Fruit fly (Drosophila melanogaster) whole organism, wandering third instar larva: ENCODE results near the gene emc.
A peak's percentile ranks its signal among the peaks of the same experiment; 100 is the strongest.

Experiments used
- Abd-B ChIP-seq: fragments of >200 bp; optimal IDR thresholded peaks from 2 replicates; lab custom pipeline; 2017; ENCODE audit warnings: missing biosample characterization, missing genetic modification characterization
- CG32264 ChIP-seq: fragments of 200-800 bp; sonication (Bioruptor generic); optimal IDR thresholded peaks from 2 replicates; lab custom pipeline; 2016; ENCODE audit warnings: missing biosample characterization, missing genetic modification characterization
- CG9705 ChIP-seq: fragments of 200-800 bp; sonication (Bioruptor generic); optimal IDR thresholded peaks from 2 replicates; lab custom pipeline; 2018; ENCODE audit warnings: missing biosample characterization, mild to moderate bottlenecking, missing genetic modification characterization
- CrebA ChIP-seq: fragments of 200-800 bp; sonication (Bioruptor generic); optimal IDR thresholded peaks from 2 replicates; lab custom pipeline; 2016; ENCODE audit warnings: missing biosample characterization, mild to moderate bottlenecking, missing genetic modification characterization, borderline replicate concordance
- Dfd ChIP-seq: fragments of >200 bp; optimal IDR thresholded peaks from 2 replicates; lab custom pipeline; 2017; ENCODE audit warnings: missing biosample characterization, missing genetic modification characterization
- Dif ChIP-seq: fragments of 200-275, 200-300 bp; sonication (Bioruptor generic); optimal IDR thresholded peaks from 2 replicates; lab custom pipeline; 2018; ENCODE audit warnings: missing biosample characterization, missing genetic modification characterization; ENCODE audit not compliant: partially characterized antibody
- GATAd ChIP-seq: sonication (Bioruptor generic); optimal IDR thresholded peaks from 2 replicates; lab custom pipeline; 2016; ENCODE audit warnings: missing biosample characterization, missing genetic modification characterization
- HLH106 ChIP-seq: fragments of 200-800 bp; optimal IDR thresholded peaks from 3 replicates; lab custom pipeline; 2019; ENCODE audit warnings: missing biosample characterization, mild to moderate bottlenecking, missing genetic modification characterization, moderate library complexity
- Hnf4 ChIP-seq: fragments of 200-800 bp; sonication (Bioruptor generic); optimal IDR thresholded peaks from 2 replicates; lab custom pipeline; 2016; ENCODE audit warnings: missing biosample characterization, mild to moderate bottlenecking, missing genetic modification characterization
- Hr78 ChIP-seq: fragments of >200 bp; optimal IDR thresholded peaks from 2 replicates; lab custom pipeline; 2017; ENCODE audit warnings: missing biosample characterization, missing genetic modification characterization
- Hr83 ChIP-seq: fragments of 200-300 bp; sonication (Bioruptor generic); optimal IDR thresholded peaks from 2 replicates; lab custom pipeline; 2016; ENCODE audit warnings: missing biosample characterization, mild to moderate bottlenecking, missing genetic modification characterization, moderate library complexity; ENCODE audit not compliant: poor library complexity, severe bottlenecking
- Jra ChIP-seq: sonication (Bioruptor generic); optimal IDR thresholded peaks from 2 replicates; lab custom pipeline; 2016; ENCODE audit warnings: missing biosample characterization, missing genetic modification characterization
- Mio ChIP-seq: sonication (Bioruptor generic); optimal IDR thresholded peaks from 2 replicates; lab custom pipeline; 2016; ENCODE audit warnings: missing biosample characterization, missing genetic modification characterization
- Myc ChIP-seq: fragments of >200 bp; optimal IDR thresholded peaks from 2 replicates; lab custom pipeline; 2017
- N ChIP-seq: fragments of >200 bp; optimal IDR thresholded peaks from 2 replicates; lab custom pipeline; 2018; ENCODE audit warnings: missing biosample characterization, missing external identifiers, missing genetic modification characterization
- OdsH ChIP-seq: fragments of 200-800 bp; sonication (Bioruptor generic); optimal IDR thresholded peaks from 2 replicates; lab custom pipeline; 2016; ENCODE audit warnings: missing biosample characterization, mild to moderate bottlenecking, missing genetic modification characterization
- Rel ChIP-seq, 2 experiments: fragments of 200-800 bp; sonication (Bioruptor generic) in 1 of 2; optimal IDR thresholded peaks; 2 replicates in 1 of 2; 3 replicates in 1 of 2; lab custom pipeline; 2016 to 2019; ENCODE audit warnings: mild to moderate bottlenecking in 2 of 2, missing biosample characterization in 2 of 2, missing genetic modification characterization in 2 of 2, moderate library complexity in 1 of 2
- Sp1 ChIP-seq: fragments of 200-800 bp; sonication (Bioruptor generic); optimal IDR thresholded peaks from 3 replicates; lab custom pipeline; 2019; ENCODE audit warnings: missing biosample characterization, mild to moderate bottlenecking, missing genetic modification characterization, moderate library complexity
- Vsx2 ChIP-seq: fragments of 200-300, 225-300 bp; sonication (Bioruptor generic); optimal IDR thresholded peaks from 2 replicates; lab custom pipeline; 2018; ENCODE audit warnings: missing biosample characterization, missing genetic modification characterization; ENCODE audit not compliant: partially characterized antibody
- br ChIP-seq: fragments of 200-800 bp; sonication (Bioruptor generic); optimal IDR thresholded peaks from 2 replicates; lab custom pipeline; 2016; ENCODE audit warnings: missing biosample characterization, missing genetic modification characterization
- brk ChIP-seq: fragments of 200-800 bp; sonication (Bioruptor generic); optimal IDR thresholded peaks from 2 replicates; lab custom pipeline; 2016; ENCODE audit warnings: missing biosample characterization, mild to moderate bottlenecking, missing genetic modification characterization
- dl ChIP-seq, 2 experiments: fragments of 175-275, 200-275 bp in 1 of 2; fragments of 200-275 bp in 1 of 2; sonication (Bioruptor generic); optimal IDR thresholded peaks; lab custom pipeline; 2018; ENCODE audit warnings: mild to moderate bottlenecking in 2 of 2, missing biosample characterization in 2 of 2, missing genetic modification characterization in 2 of 2, moderate library complexity in 2 of 2; ENCODE audit not compliant: partially characterized antibody in 2 of 2, insufficient read depth in 1 of 2
- dmrt93B ChIP-seq: fragments of 200-800 bp; sonication (Bioruptor generic); optimal IDR thresholded peaks from 2 replicates; lab custom pipeline; 2018; ENCODE audit warnings: missing biosample characterization, mild to moderate bottlenecking, missing genetic modification characterization
- dsf ChIP-seq: sonication (Bioruptor generic); optimal IDR thresholded peaks from 2 replicates; lab custom pipeline; 2016; ENCODE audit warnings: missing biosample characterization, missing genetic modification characterization, borderline replicate concordance
- ey ChIP-seq: fragments of 200-800 bp; sonication (Bioruptor generic); optimal IDR thresholded peaks from 2 replicates; lab custom pipeline; 2016; ENCODE audit warnings: missing biosample characterization, missing genetic modification characterization
- foxo ChIP-seq, 2 experiments: fragments of 200-800 bp; sonication (Bioruptor generic); optimal IDR thresholded peaks; 2 replicates in 1 of 2; 3 replicates in 1 of 2; lab custom pipeline; 2016 to 2017; ENCODE audit warnings: missing biosample characterization in 2 of 2, missing genetic modification characterization in 2 of 2
- fru ChIP-seq: fragments of 200-800 bp; sonication (Bioruptor generic); optimal IDR thresholded peaks from 3 replicates; lab custom pipeline; 2016; ENCODE audit warnings: missing biosample characterization, mild to moderate bottlenecking, missing genetic modification characterization
- h ChIP-seq: fragments of 200-800 bp; sonication (Bioruptor generic); optimal IDR thresholded peaks from 3 replicates; lab custom pipeline; 2016; ENCODE audit warnings: missing biosample characterization, mild to moderate bottlenecking, missing genetic modification characterization
- jim ChIP-seq: fragments of 175-275, 200-325 bp; sonication (Bioruptor generic); optimal IDR thresholded peaks from 2 replicates; lab custom pipeline; 2016; ENCODE audit warnings: missing biosample characterization, mild to moderate bottlenecking, missing genetic modification characterization
- lola ChIP-seq: fragments of >200 bp; optimal IDR thresholded peaks from 2 replicates; lab custom pipeline; 2017; ENCODE audit warnings: missing biosample characterization, missing genetic modification characterization
- pan ChIP-seq: fragments of >200 bp; optimal IDR thresholded peaks from 2 replicates; lab custom pipeline; 2017
- psq ChIP-seq: fragments of 200-800 bp; sonication (Bioruptor generic); optimal IDR thresholded peaks from 3 replicates; lab custom pipeline; 2017; ENCODE audit warnings: missing biosample characterization, mild to moderate bottlenecking, missing genetic modification characterization, moderate library complexity
- rgr ChIP-seq: fragments of 200-800 bp; sonication (Bioruptor generic); optimal IDR thresholded peaks from 3 replicates; lab custom pipeline; 2016; ENCODE audit warnings: missing biosample characterization, mild to moderate bottlenecking, missing genetic modification characterization
- sage ChIP-seq: fragments of 200-800 bp; sonication (Bioruptor generic); optimal IDR thresholded peaks from 2 replicates; lab custom pipeline; 2016; ENCODE audit warnings: missing biosample characterization, mild to moderate bottlenecking, missing genetic modification characterization
- sv ChIP-seq: fragments of 200-800 bp; sonication (Bioruptor generic); optimal IDR thresholded peaks from 3 replicates; lab custom pipeline; 2016; ENCODE audit warnings: missing biosample characterization, missing genetic modification characterization
- tai ChIP-seq: sonication (Bioruptor generic); optimal IDR thresholded peaks from 2 replicates; lab custom pipeline; 2016; ENCODE audit warnings: missing biosample characterization, missing genetic modification characterization
- usp ChIP-seq: fragments of >200 bp; optimal IDR thresholded peaks from 2 replicates; lab custom pipeline; 2017; ENCODE audit warnings: missing biosample characterization, missing genetic modification characterization
- woc ChIP-seq: sonication (Bioruptor generic); optimal IDR thresholded peaks from 2 replicates; lab custom pipeline; 2016; ENCODE audit warnings: missing biosample characterization, mild to moderate bottlenecking, missing genetic modification characterization

Gene emc

dm6 chr3L:780489-780866 is 31.3 kb downstream of the emc start:
- TF ChIP-seq CG32264 (GFP tag; lab: Kevin White, UChicago) = no peak
- no peak for TF ChIP-seq Dfd (GFP tag; lab: Kevin White, UChicago)
- no peak for TF ChIP-seq pan (lab: Kevin White, UChicago)
- TF ChIP-seq ey = no peak
- TF ChIP-seq dl (GFP tag; optimal IDR thresholded peaks at IDR 0.05; lab: Kevin White, UChicago; ENCODE audit: insufficient read depth in 1 of 2, partially characterized antibody in 2 of 2) = no peak
- TF ChIP-seq fru (GFP tag; lab: Kevin White, UChicago) = no peak
- no peak for TF ChIP-seq dsf (GFP tag; lab: Kevin White, UChicago)
- no peak for TF ChIP-seq jim (GFP tag; lab: Kevin White, UChicago)
- TF ChIP-seq usp = no peak
- TF ChIP-seq rgr (GFP tag; lab: Kevin White, UChicago) = no peak
- peak; percentile 26 for TF ChIP-seq h
- no peak for TF ChIP-seq Hnf4 (GFP tag; lab: Kevin White, UChicago)
- TF ChIP-seq Rel (GFP tag; optimal IDR thresholded peaks at IDR 0.05; lab: Kevin White, UChicago) = no peak
- TF ChIP-seq Rel (tag; optimal IDR thresholded peaks at IDR 0.05; lab: Kevin White, UChicago) = peak; percentile 93
- TF ChIP-seq, all 38 proteins: peak for 2

dm6 chr3L:780867-781701 is 31.9 kb downstream of the emc start:
- TF ChIP-seq woc (GFP tag; lab: Kevin White, UChicago) = peak; percentile 76
- TF ChIP-seq sage (GFP tag; lab: Kevin White, UChicago) = peak; percentile 63
- no peak for TF ChIP-seq Myc
- TF ChIP-seq GATAd (GFP tag; lab: Kevin White, UChicago) = peak; percentile 72
- peak; percentile 87 for TF ChIP-seq Rel (GFP tag; optimal IDR thresholded peaks at IDR 0.05; lab: Kevin White, UChicago)
- peak; percentile 74 for TF ChIP-seq Rel (tag; optimal IDR thresholded peaks at IDR 0.05; lab: Kevin White, UChicago)
- TF ChIP-seq Vsx2 (GFP tag; lab: Kevin White, UChicago) = peak; percentile 22
- TF ChIP-seq brk (GFP tag; lab: Kevin White, UChicago) = peak; percentile 96
- TF ChIP-seq jim (GFP tag; lab: Kevin White, UChicago) = no peak
- peak in 1 of 2 experiments; percentile 37 for TF ChIP-seq dl (GFP tag; optimal IDR thresholded peaks at IDR 0.05; lab: Kevin White, UChicago; ENCODE audit: insufficient read depth in 1 of 2, partially characterized antibody in 2 of 2)
- TF ChIP-seq CG32264 (GFP tag; lab: Kevin White, UChicago) = peak; percentile 80
- peak; percentile 96 for TF ChIP-seq OdsH (GFP tag; lab: Kevin White, UChicago)
- peak; percentile 24 for TF ChIP-seq Dif (GFP tag; lab: Kevin White, UChicago)
- peak; percentile 69 for TF ChIP-seq CG9705 (GFP tag; lab: Kevin White, UChicago)
- peak; percentile 96 for TF ChIP-seq fru (GFP tag; lab: Kevin White, UChicago)
- TF ChIP-seq HLH106 (tag; lab: Kevin White, UChicago) = peak; percentile 94
- TF ChIP-seq pan (lab: Kevin White, UChicago) = no peak
- peak; percentile 65 for TF ChIP-seq dmrt93B (GFP tag; lab: Kevin White, UChicago)
- no peak for TF ChIP-seq Hr83 (GFP tag; lab: Kevin White, UChicago)
- TF ChIP-seq psq (GFP tag; lab: Kevin White, UChicago) = peak; percentile 95
- TF ChIP-seq Hnf4 (GFP tag; lab: Kevin White, UChicago) = peak; percentile 95
- TF ChIP-seq foxo (GFP tag; optimal IDR thresholded peaks at IDR 0.05; lab: Kevin White, UChicago) = peak in 1 of 2 experiments; percentile 98
- peak; percentile 75 for TF ChIP-seq CrebA (GFP tag; lab: Kevin White, UChicago)
- peak; percentile 78 for TF ChIP-seq Jra (GFP tag; lab: Kevin White, UChicago)
- peak; percentile 46 for TF ChIP-seq Mio (GFP tag; lab: Kevin White, UChicago)
- peak; percentile 91 for TF ChIP-seq br (GFP tag; lab: Kevin White, UChicago)
- TF ChIP-seq Sp1 (GFP tag; lab: Kevin White, UChicago) = peak; percentile 94
- TF ChIP-seq Abd-B = no peak
- TF ChIP-seq usp = no peak
- TF ChIP-seq lola (GFP tag; lab: Kevin White, UChicago) = no peak
- peak; percentile 92 for TF ChIP-seq ey
- peak; percentile 94 for TF ChIP-seq h
- TF ChIP-seq rgr (GFP tag; lab: Kevin White, UChicago) = peak; percentile 97
- TF ChIP-seq N (GFP tag; lab: Kevin White, UChicago) = no peak
- no peak for TF ChIP-seq Dfd (GFP tag; lab: Kevin White, UChicago)
- TF ChIP-seq Hr78 = no peak
- TF ChIP-seq tai (GFP tag; lab: Kevin White, UChicago) = peak; percentile 85
- TF ChIP-seq sv (GFP tag; lab: Kevin White, UChicago) = peak; percentile 94
- TF ChIP-seq dsf (GFP tag; lab: Kevin White, UChicago) = peak; percentile 82
- TF ChIP-seq, all 38 proteins: peak for 28
